Worm (Caenorhabditis elegans) whole organism, L1 larva: ENCODE data around the gene unc-10.

ENCODE experiments used
- C16A3.4 ChIP-seq: fragments of 150-350 bp; optimal IDR thresholded peaks from 2 replicates; lab custom pipeline; 2014; ENCODE audit warnings: missing biosample characterization, missing genetic modification characterization
- F16B12.6 ChIP-seq: fragments of 150-350 bp; optimal IDR thresholded peaks from 2 replicates; lab custom pipeline; 2014; ENCODE audit warnings: missing biosample characterization, missing genetic modification characterization
- alr-1 ChIP-seq: fragments of 200-800 bp; sonication (Bioruptor generic); optimal IDR thresholded peaks from 2 replicates; lab custom pipeline; 2018; ENCODE audit warnings: borderline replicate concordance, mild to moderate bottlenecking, missing genetic modification characterization, missing compliant biosample characterization
- ama-1 ChIP-seq: fragments of 150-350 bp; optimal IDR thresholded peaks from 2 replicates; lab custom pipeline; 2014
- ces-1 ChIP-seq: fragments of 150-350 bp; optimal IDR thresholded peaks from 2 replicates; lab custom pipeline; 2014; ENCODE audit warnings: missing biosample characterization, missing genetic modification reagents, missing genetic modification characterization
- dsc-1 ChIP-seq: sonication (generic microtip); optimal IDR thresholded peaks from 2 replicates; lab custom pipeline; 2016; ENCODE audit warnings: mild to moderate bottlenecking, missing genetic modification characterization, missing compliant biosample characterization
- efl-3 ChIP-seq: fragments of 200-800 bp; sonication (Bioruptor generic); optimal IDR thresholded peaks from 2 replicates; lab custom pipeline; 2018; ENCODE audit warnings: mild to moderate bottlenecking, missing genetic modification characterization, missing compliant biosample characterization
- lin-13 ChIP-seq: fragments of 150-350 bp; optimal IDR thresholded peaks from 2 replicates; lab custom pipeline; 2014; ENCODE audit warnings: missing biosample characterization, missing genetic modification reagents, missing genetic modification characterization
- lsy-2 ChIP-seq, 2 experiments: fragments of 150-350 bp; optimal IDR thresholded peaks; 2 replicates each; lab custom pipeline; 2014; ENCODE audit warnings: missing biosample characterization in 2 of 2, missing genetic modification characterization in 2 of 2
- nhr-12 ChIP-seq: sonication (generic microtip); optimal IDR thresholded peaks from 2 replicates; lab custom pipeline; 2017; ENCODE audit warnings: missing biosample characterization, missing genetic modification characterization
- zag-1 ChIP-seq: fragments of 150-350 bp; optimal IDR thresholded peaks from 2 replicates; lab custom pipeline; 2014; ENCODE audit warnings: missing biosample characterization, missing genetic modification characterization

ce11 chrX:7236717-7237116 lies 43.4 kb downstream of the unc-10 start:
- TF ChIP-seq dsc-1 (tag; lab: Kevin White, UChicago) = peak; percentile 90
- no peak for TF ChIP-seq nhr-12 (tag; lab: Kevin White, UChicago)
- TF ChIP-seq F16B12.6 (tag; lab: Kevin White, UChicago) = no peak
- TF ChIP-seq lin-13 (GFP tag; lab: Kevin White, UChicago) = no peak
- TF ChIP-seq C16A3.4 (tag; lab: Kevin White, UChicago) = no peak
- TF ChIP-seq zag-1 = no peak
- no peak for TF ChIP-seq ama-1 (lab: Kevin White, UChicago)
- TF ChIP-seq efl-3 (GFP tag; lab: Kevin White, UChicago) = no peak
- no peak for TF ChIP-seq ces-1
- TF ChIP-seq lsy-2 (tag; optimal IDR thresholded peaks at IDR 0.05; lab: Kevin White, UChicago) = peak; percentile 38 to 53
- TF ChIP-seq alr-1 (tag; lab: Kevin White, UChicago) = no peak
